Fruit fly (Drosophila melanogaster): ENCODE results near the gene CG7120.

DNA sequence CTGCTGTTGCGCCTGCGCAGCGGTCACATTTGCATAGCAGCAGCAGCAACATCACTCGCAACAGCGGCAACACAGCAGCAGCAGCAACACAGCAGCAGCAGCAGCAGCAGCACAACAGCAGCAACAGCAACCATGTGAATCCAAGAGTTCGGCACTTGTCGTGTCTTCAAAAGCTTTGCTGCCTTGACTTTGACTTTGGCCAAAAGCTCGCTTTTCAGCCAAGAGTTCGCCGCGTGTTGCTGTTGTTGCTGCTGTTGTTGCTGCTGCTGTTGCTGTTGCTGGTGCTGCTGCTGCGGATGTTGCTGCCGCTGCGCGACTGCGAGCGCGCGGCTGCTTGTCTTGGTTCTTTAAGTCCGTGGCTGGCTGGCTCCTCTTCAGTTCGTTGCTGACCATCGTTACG is 23.8 kb upstream of the CG7120 start, which contains the start of gene ImpE1:
- no peak for TF ChIP-seq psq (optimal IDR thresholded peaks at IDR 0.05)
- no peak for TF ChIP-seq Sin3A (optimal IDR thresholded peaks at IDR 0.05)
- no peak for TF ChIP-seq h (optimal IDR thresholded peaks at IDR 0.05)
- TF ChIP-seq Myc (optimal IDR thresholded peaks at IDR 0.05), result no peak
- no peak for TF ChIP-seq insv (optimal IDR thresholded peaks at IDR 0.05)
- TF ChIP-seq ttk (optimal IDR thresholded peaks at IDR 0.05), result no peak

All from Kc167 (cell line).